Worm (Caenorhabditis elegans) whole organism, early embryonic: ENCODE data around the gene tmem-24.

ENCODE experiments used
- F13C5.2 ChIP-seq: sonication (generic microtip); optimal IDR thresholded peaks from 2 replicates; lab custom pipeline; 2017; ENCODE audit warnings: mild to moderate bottlenecking, missing genetic modification characterization, inconsistent platforms, missing compliant biosample characterization
- ama-1 ChIP-seq: fragments of 150-350 bp; optimal IDR thresholded peaks from 2 replicates; lab custom pipeline; 2014
- ets-7 ChIP-seq: sonication (generic microtip); optimal IDR thresholded peaks from 2 replicates; lab custom pipeline; 2016; ENCODE audit warnings: missing genotype, missing genetic modification characterization, missing compliant biosample characterization
- scrt-1 ChIP-seq: fragments of 200-800 bp; sonication (Bioruptor generic); IDR thresholded peaks from 2 replicates; pipeline ENCODE4 v1.3.6; 2022; ENCODE audit warnings: missing genetic modification characterization, missing compliant biosample characterization
- sea-1 ChIP-seq: fragments of 200-800 bp; sonication (Bioruptor generic); conservative IDR thresholded peaks from 2 replicates; pipeline ENCODE4 v1.3.6; 2022; ENCODE audit warnings: missing genetic modification characterization, missing compliant biosample characterization
- tbx-11 ChIP-seq: fragments of 200-800 bp; sonication (Bioruptor generic); IDR thresholded peaks from 2 replicates; pipeline ENCODE4 v1.3.6; 2022; ENCODE audit warnings: missing genetic modification characterization, missing compliant biosample characterization
- tbx-37 ChIP-seq: fragments of 200-800 bp; sonication (Bioruptor generic); conservative IDR thresholded peaks from 2 replicates; pipeline ENCODE4 v1.3.6; 2022; ENCODE audit warnings: missing genetic modification reagents, missing genetic modification characterization, missing compliant biosample characterization

ce11 chrX:3680544-3681214 is 36.0 kb upstream of the tmem-24 start, which contains the start of gene tsp-17:
- TF ChIP-seq ama-1 (lab: Kevin White, UChicago), result no peak
- TF ChIP-seq ets-7 (tag; lab: Kevin White, UChicago), result no peak
- TF ChIP-seq tbx-11 (GFP tag; lab: Robert Waterston, UW), result no peak
- TF ChIP-seq F13C5.2 (tag; lab: Kevin White, UChicago), result no peak
- no peak for TF ChIP-seq scrt-1 (GFP tag; lab: Robert Waterston, UW)
- no peak for TF ChIP-seq sea-1 (GFP tag; lab: Robert Waterston, UW)
- no peak for TF ChIP-seq tbx-37 (GFP tag; lab: Robert Waterston, UW)
